Worm (Caenorhabditis elegans) whole organism, dauer: Measurements from ENCODE around the gene ugt-14.

ENCODE experiments used
- unc-62 ChIP-seq: sonication (generic microtip); optimal IDR thresholded peaks from 2 replicates; lab custom pipeline; 2017; ENCODE audit warnings: missing biosample characterization, missing genetic modification reagents, missing genetic modification characterization

ugt-14 gene

ce11 chrV:4905953-4906352 lies at the start of gene ugt-14:
Gene ugt-14, plus strand, starts transcription at chrV:4906253.
- no peak for TF ChIP-seq unc-62 (GFP tag; lab: Kevin White, UChicago)

- no peak for TF ChIP-seq unc-62 (GFP tag; lab: Kevin White, UChicago)
These were observed 48.5 kb upstream of the ugt-14 start for ce11 chrV:4857561-4857960.

ce11 chrV:4860525-4860924 lies 45.5 kb upstream of the ugt-14 start:
- TF ChIP-seq unc-62 (GFP tag; lab: Kevin White, UChicago), result no peak

- no peak for TF ChIP-seq unc-62 (GFP tag; lab: Kevin White, UChicago)
These were observed 43.3 kb upstream of the ugt-14 start, which contains the start of gene C37H5.13 for ce11 chrV:4862737-4863136. Gene C37H5.13, minus strand, starts transcription at chrV:4862965.

ce11 chrV:4864330-4864729 lies 41.7 kb upstream of the ugt-14 start:
- no peak for TF ChIP-seq unc-62 (GFP tag; lab: Kevin White, UChicago)

ce11 chrV:4865364-4865763 lies 40.7 kb upstream of the ugt-14 start, which contains the start of gene srd-32:
Gene srd-32, plus strand, starts transcription at chrV:4865664.
- no peak for TF ChIP-seq unc-62 (GFP tag; lab: Kevin White, UChicago)

- no peak for TF ChIP-seq unc-62 (GFP tag; lab: Kevin White, UChicago)
These were observed 38.5 kb upstream of the ugt-14 start for ce11 chrV:4867535-4867934.

ce11 chrV:4868698-4869097 lies 37.4 kb upstream of the ugt-14 start:
- no peak for TF ChIP-seq unc-62 (GFP tag; lab: Kevin White, UChicago)

ce11 chrV:4870627-4871026 lies 35.4 kb upstream of the ugt-14 start:
- TF ChIP-seq unc-62 (GFP tag; lab: Kevin White, UChicago), result no peak

ce11 chrV:4871992-4872391 lies 34.1 kb upstream of the ugt-14 start, which contains the start of gene srd-33:
Gene srd-33, plus strand, starts transcription at chrV:4872292.
- no peak for TF ChIP-seq unc-62 (GFP tag; lab: Kevin White, UChicago)

ce11 chrV:4877587-4877986 lies 28.5 kb upstream of the ugt-14 start, which contains the start of gene T19H12.6:
Gene T19H12.6, minus strand, starts transcription at chrV:4877687.
- no peak for TF ChIP-seq unc-62 (GFP tag; lab: Kevin White, UChicago)

- no peak for TF ChIP-seq unc-62 (GFP tag; lab: Kevin White, UChicago)
These were observed 26.8 kb upstream of the ugt-14 start, which contains the start of gene T19H12.15 for ce11 chrV:4879251-4879650. Gene T19H12.15, minus strand, starts transcription at chrV:4879351.

ce11 chrV:4881377-4881776 lies 24.7 kb upstream of the ugt-14 start, which contains the start of gene str-32:
Gene str-32, minus strand, starts transcription at chrV:4881477.
- TF ChIP-seq unc-62 (GFP tag; lab: Kevin White, UChicago), result no peak

ce11 chrV:4884490-4884889 lies 21.6 kb upstream of the ugt-14 start, which contains the start of gene T19H12.12:
Gene T19H12.12, plus strand, starts transcription at chrV:4884790.
- no peak for TF ChIP-seq unc-62 (GFP tag; lab: Kevin White, UChicago)

ce11 chrV:4885372-4885771 lies 20.7 kb upstream of the ugt-14 start, which contains the start of gene T19H12.3:
Gene T19H12.3, plus strand, starts transcription at chrV:4885672.
- TF ChIP-seq unc-62 (GFP tag; lab: Kevin White, UChicago), result no peak

ce11 chrV:4889477-4889876 lies 16.6 kb upstream of the ugt-14 start, which contains the start of gene ugt-12:
Gene ugt-12, minus strand, starts transcription at chrV:4889629.
- no peak for TF ChIP-seq unc-62 (GFP tag; lab: Kevin White, UChicago)

ce11 chrV:4889976-4890479 lies 16.0 kb upstream of the ugt-14 start, which contains the start of gene T19H12.2:
Gene T19H12.2, plus strand, starts transcription at chrV:4890429.
- TF ChIP-seq unc-62 (GFP tag; lab: Kevin White, UChicago), result no peak
